Fruit fly (Drosophila melanogaster) whole organism: Measurements from ENCODE around the gene CG3566.
A peak's percentile ranks its signal among the peaks of the same experiment; 100 is the strongest.

Source experiments
- CG8478 ChIP-seq: fragments of >200 bp; optimal IDR thresholded peaks from 2 replicates; lab custom pipeline; 2018; ENCODE audit warnings: inconsistent platforms
- Dll ChIP-seq: fragments of >200 bp; optimal IDR thresholded peaks from 2 replicates; lab custom pipeline; 2017
- EcR ChIP-seq, 2 experiments: fragments of >200 bp; optimal IDR thresholded peaks; 2 replicates each; lab custom pipeline; 2017; ENCODE audit warnings: missing biosample characterization in 2 of 2, missing genetic modification characterization in 2 of 2, missing genetic modification reagents in 2 of 2
- pan ChIP-seq: fragments of >200 bp; optimal IDR thresholded peaks from 2 replicates; lab custom pipeline; 2017
- psq ChIP-seq: fragments of >200 bp; optimal IDR thresholded peaks from 2 replicates; lab custom pipeline; 2017
- usp ChIP-seq: fragments of >200 bp; optimal IDR thresholded peaks from 2 replicates; lab custom pipeline; 2017; ENCODE audit warnings: missing biosample characterization, missing genetic modification characterization, mixed read lengths

The CG3566 gene

dm6 chrX:6294243-6294642, 17.7 kb upstream of the CG3566 start, which contains the start of gene CG15892:
TSS of gene CG15892 (minus strand) at chrX:6294343.
- TF ChIP-seq psq (lab: Kevin White, UChicago) (no peak), CG8478 (lab: Kevin White, UChicago) (no peak), EcR (GFP tag; optimal IDR thresholded peaks at IDR 0.05; lab: Kevin White, UChicago) (no peak), usp (no peak), Dll (lab: Kevin White, UChicago) (no peak), pan (lab: Kevin White, UChicago) (no peak)

- TF ChIP-seq usp (no peak), EcR (GFP tag; optimal IDR thresholded peaks at IDR 0.05; lab: Kevin White, UChicago) (no peak), Dll (lab: Kevin White, UChicago) (no peak), psq (lab: Kevin White, UChicago) (no peak), pan (lab: Kevin White, UChicago) (no peak), CG8478 (lab: Kevin White, UChicago) (no peak)
Measured at dm6 chrX:6291083-6291699, 14.7 kb upstream of the CG3566 start, which contains the start of the genes Rpt4 and mldr. TSS of gene Rpt4 (minus strand) at chrX:6291245. TSS of gene mldr (plus strand) at chrX:6291303.

dm6 chrX:6287842-6288241, 11.3 kb upstream of the CG3566 start, which contains the start of the genes Top3beta and wuho:
TSS of gene Top3beta (minus strand) at chrX:6287990.
TSS of gene wuho (plus strand) at chrX:6288100.
- no peak for TF ChIP-seq pan (lab: Kevin White, UChicago)
- TF ChIP-seq Dll (lab: Kevin White, UChicago) = no peak
- TF ChIP-seq usp = no peak
- TF ChIP-seq EcR (GFP tag; optimal IDR thresholded peaks at IDR 0.05; lab: Kevin White, UChicago) = no peak
- no peak for TF ChIP-seq CG8478 (lab: Kevin White, UChicago)
- TF ChIP-seq psq (lab: Kevin White, UChicago) = no peak

dm6 chrX:6283470-6283869, 6.9 kb upstream of the CG3566 start, which contains the start of gene CG11700:
TSS of gene CG11700 (minus strand) at chrX:6283575.
- no peak for TF ChIP-seq Dll (lab: Kevin White, UChicago)
- no peak for TF ChIP-seq usp
- no peak for TF ChIP-seq CG8478 (lab: Kevin White, UChicago)

dm6 chrX:6279629-6280073, 3.1 kb upstream of the CG3566 start, which contains the start of gene Ubi-p5E:
TSS of gene Ubi-p5E (minus strand) at chrX:6279647.
- TF ChIP-seq psq (lab: Kevin White, UChicago) = no peak
- no peak for TF ChIP-seq pan (lab: Kevin White, UChicago)
- no peak for TF ChIP-seq Dll (lab: Kevin White, UChicago)
- TF ChIP-seq EcR (GFP tag; optimal IDR thresholded peaks at IDR 0.05; lab: Kevin White, UChicago) = no peak
- TF ChIP-seq CG8478 (lab: Kevin White, UChicago) = no peak
- no peak for TF ChIP-seq usp

dm6 chrX:6278879-6279628, 2.5 kb upstream of the CG3566 start:
- TF ChIP-seq psq (lab: Kevin White, UChicago) (no peak), CG8478 (lab: Kevin White, UChicago) (peak; percentile 69), pan (lab: Kevin White, UChicago) (no peak), EcR (GFP tag; optimal IDR thresholded peaks at IDR 0.05; lab: Kevin White, UChicago) (no peak)

dm6 chrX:6267745-6268582, 8.6 kb downstream of the CG3566 start, which contains the start of gene Spt6:
TSS of gene Spt6 (plus strand) at chrX:6267797.
- TF ChIP-seq psq (lab: Kevin White, UChicago) (no peak), pan (lab: Kevin White, UChicago) (no peak), CG8478 (lab: Kevin White, UChicago) (no peak), Dll (lab: Kevin White, UChicago) (no peak), EcR (GFP tag; optimal IDR thresholded peaks at IDR 0.05; lab: Kevin White, UChicago) (no peak), usp (no peak)

- TF ChIP-seq pan (lab: Kevin White, UChicago) (no peak), psq (lab: Kevin White, UChicago) (no peak), usp (no peak), CG8478 (lab: Kevin White, UChicago) (no peak), Dll (lab: Kevin White, UChicago) (no peak), EcR (GFP tag; optimal IDR thresholded peaks at IDR 0.05; lab: Kevin White, UChicago) (no peak)
Measured at dm6 chrX:6267187-6267711, 9.3 kb downstream of the CG3566 start, which contains the start of gene schlank. TSS of gene schlank (minus strand) at chrX:6267228.

- no peak for TF ChIP-seq pan (lab: Kevin White, UChicago)
- TF ChIP-seq Dll (lab: Kevin White, UChicago) = no peak
- TF ChIP-seq usp = no peak
- no peak for TF ChIP-seq EcR (GFP tag; optimal IDR thresholded peaks at IDR 0.05; lab: Kevin White, UChicago)
- no peak for TF ChIP-seq CG8478 (lab: Kevin White, UChicago)
- TF ChIP-seq psq (lab: Kevin White, UChicago) = no peak
Measured at dm6 chrX:6266092-6266491, 10.4 kb downstream of the CG3566 start.

- TF ChIP-seq CG8478 (lab: Kevin White, UChicago) (no peak), usp (no peak), psq (lab: Kevin White, UChicago) (no peak), pan (lab: Kevin White, UChicago) (no peak), EcR (GFP tag; optimal IDR thresholded peaks at IDR 0.05; lab: Kevin White, UChicago) (no peak), Dll (lab: Kevin White, UChicago) (no peak)
Measured at dm6 chrX:6265456-6265877, 11.1 kb downstream of the CG3566 start.
